Fruit fly (Drosophila melanogaster): ENCODE results near the gene CG15740.

dm6 chrX:11812828-11813227 lies 33.1 kb downstream of the CG15740 start:
- TF ChIP-seq ovo (GFP tag; optimal IDR thresholded peaks at IDR 0.05) (no peak), tj (GFP tag; optimal IDR thresholded peaks at IDR 0.05) (no peak), CG7045 (GFP tag; optimal IDR thresholded peaks at IDR 0.05) (no peak), cic (GFP tag; optimal IDR thresholded peaks at IDR 0.05) (no peak), CG14711 (tag; optimal IDR thresholded peaks at IDR 0.05) (peak; percentile 21), cnc (optimal IDR thresholded peaks at IDR 0.05) (no peak)

Data from whole organism, adult.